Fruit fly (Drosophila melanogaster) whole organism, embryonic: ENCODE measurements around the gene NKCC.

Source experiments
- CG16779 ChIP-seq: fragments of 200-800 bp; sonication (Bioruptor generic); IDR thresholded peaks from 2 replicates; pipeline ENCODE4 v1.3.6; 2022; ENCODE audit warnings: missing biosample characterization, missing genetic modification characterization
- CG16863 ChIP-seq: fragments of 200-800 bp; sonication (Bioruptor generic); optimal IDR thresholded peaks from 3 replicates; lab custom pipeline; 2016; ENCODE audit warnings: missing biosample characterization, missing genetic modification characterization
- CG9797 ChIP-seq: fragments of 200-800 bp; sonication (Bioruptor generic); optimal IDR thresholded peaks from 3 replicates; lab custom pipeline; 2018; ENCODE audit warnings: missing biosample characterization, mild to moderate bottlenecking, missing genetic modification characterization
- Dad ChIP-seq: fragments of 200-800 bp; sonication (Bioruptor generic); optimal IDR thresholded peaks from 3 replicates; lab custom pipeline; 2016; ENCODE audit warnings: missing biosample characterization, missing genetic modification characterization
- Ets65A ChIP-seq: fragments of 200-800 bp; sonication (Bioruptor generic); peaks from one replicate; lab custom pipeline; 2016; ENCODE audit warnings: missing biosample characterization, missing genetic modification characterization
- hb ChIP-seq: fragments of 200-800 bp; sonication (Bioruptor generic); IDR thresholded peaks from 3 replicates; pipeline ENCODE4 v1.3.6; 2022; ENCODE audit warnings: missing biosample characterization, missing genetic modification characterization; ENCODE audit not compliant: partially characterized antibody
- psq ChIP-seq: fragments of 200-800 bp; sonication (Bioruptor generic); optimal IDR thresholded peaks from 2 replicates; lab custom pipeline; 2017; ENCODE audit warnings: missing biosample characterization, missing genetic modification characterization
- repo ChIP-seq: fragments of 200-800 bp; sonication (Bioruptor generic); optimal IDR thresholded peaks from 2 replicates; lab custom pipeline; 2016; ENCODE audit warnings: missing biosample characterization, missing genetic modification characterization
- scrt ChIP-seq: fragments of 200-800 bp; sonication (Bioruptor generic); optimal IDR thresholded peaks from 2 replicates; lab custom pipeline; 2018; ENCODE audit warnings: missing biosample characterization, mild to moderate bottlenecking, missing genetic modification characterization, moderate library complexity
- tna ChIP-seq: fragments of 200-800 bp; sonication (Bioruptor generic); IDR thresholded peaks from 2 replicates; pipeline ENCODE4 v1.3.6; 2022; ENCODE audit warnings: missing biosample characterization, missing genetic modification characterization; ENCODE audit not compliant: partially characterized antibody
- unpg ChIP-seq: fragments of 200-800 bp; sonication (Bioruptor generic); optimal IDR thresholded peaks from 3 replicates; lab custom pipeline; 2018; ENCODE audit warnings: missing biosample characterization, mild to moderate bottlenecking, missing genetic modification characterization, moderate library complexity

dm6 chr3R:5454334-5454733 is 48.2 kb downstream of the NKCC start:
- no peak for TF ChIP-seq repo (GFP tag; lab: Kevin White, UChicago)
- no peak for TF ChIP-seq tna (GFP tag; lab: Robert Waterston, UW)
- TF ChIP-seq hb (GFP tag; lab: Robert Waterston, UW), result no peak
- TF ChIP-seq CG16863 (GFP tag; lab: Kevin White, UChicago), result no peak
- no peak for TF ChIP-seq scrt (GFP tag; lab: Kevin White, UChicago)
- TF ChIP-seq Ets65A (GFP tag; lab: Kevin White, UChicago), result no peak
- no peak for TF ChIP-seq psq
- no peak for TF ChIP-seq unpg
- no peak for TF ChIP-seq CG9797 (GFP tag; lab: Kevin White, UChicago)
- TF ChIP-seq CG16779, result no peak
- no peak for TF ChIP-seq Dad (GFP tag; lab: Kevin White, UChicago)
